Fruit fly (Drosophila melanogaster) whole organism, embryonic: ENCODE data around the gene BckdhA.

Source experiments
- Awh ChIP-seq: fragments of 200-800 bp; sonication (Bioruptor generic); IDR thresholded peaks from 2 replicates; pipeline ENCODE4, ENCODE4 v1.3.6; 2022; ENCODE audit warnings: missing biosample characterization, missing genetic modification characterization
- Bteb2 ChIP-seq: fragments of 200-800 bp; sonication (Bioruptor generic); optimal IDR thresholded peaks from 2 replicates; lab custom pipeline; 2016; ENCODE audit warnings: missing biosample characterization, missing genetic modification characterization
- CG10565 ChIP-seq: fragments of 200-800 bp; sonication (Bioruptor generic); optimal IDR thresholded peaks from 3 replicates; lab custom pipeline; 2016; ENCODE audit warnings: missing biosample characterization, mild to moderate bottlenecking, missing genetic modification characterization
- CG11093 ChIP-seq: fragments of 200-800 bp; sonication (Bioruptor generic); IDR thresholded peaks from 3 replicates; pipeline ENCODE4 v1.3.6; 2022; ENCODE audit warnings: missing biosample characterization, missing genetic modification characterization
- CG14965 ChIP-seq: fragments of 200-800 bp; sonication (Bioruptor generic); optimal IDR thresholded peaks from 2 replicates; lab custom pipeline; 2016; ENCODE audit warnings: missing biosample characterization, missing genetic modification characterization, borderline replicate concordance
- CG16813 ChIP-seq: fragments of 200-800 bp; sonication (Bioruptor generic); IDR thresholded peaks from 3 replicates; pipeline ENCODE4 v1.3.6; 2022; ENCODE audit warnings: missing biosample characterization, missing genetic modification characterization; ENCODE audit not compliant: partially characterized antibody
- CG17328 ChIP-seq: fragments of 200-800 bp; sonication (Bioruptor generic); IDR thresholded peaks from 2 replicates; pipeline ENCODE4 v1.3.6; 2022; ENCODE audit warnings: missing biosample characterization, missing genetic modification characterization
- CG17359 ChIP-seq: fragments of 200-800 bp; sonication (Bioruptor generic); optimal IDR thresholded peaks from 3 replicates; lab custom pipeline; 2018; ENCODE audit warnings: missing biosample characterization, mild to moderate bottlenecking, missing genetic modification characterization, moderate library complexity
- CG18476 ChIP-seq: fragments of 200-800 bp; sonication (Bioruptor generic); optimal IDR thresholded peaks from 2 replicates; lab custom pipeline; 2016; ENCODE audit warnings: missing biosample characterization, mild to moderate bottlenecking, missing genetic modification characterization
- CG2889 ChIP-seq: fragments of 200-800 bp; sonication (Bioruptor generic); IDR thresholded peaks from 3 replicates; pipeline ENCODE4 v1.3.6; 2022; ENCODE audit warnings: missing biosample characterization, missing genetic modification characterization
- CG3407 ChIP-seq: fragments of 200-800 bp; sonication (Bioruptor generic); optimal IDR thresholded peaks from 2 replicates; lab custom pipeline; 2018; ENCODE audit warnings: missing biosample characterization, mild to moderate bottlenecking, missing genetic modification characterization
- CG6654 ChIP-seq: fragments of 200-800 bp; sonication (Bioruptor generic); optimal IDR thresholded peaks from 2 replicates; lab custom pipeline; 2017; ENCODE audit warnings: missing biosample characterization, mild to moderate bottlenecking, missing genetic modification characterization
- CG6683 ChIP-seq: fragments of 200-800 bp; sonication (Bioruptor generic); optimal IDR thresholded peaks from 2 replicates; lab custom pipeline; 2017; ENCODE audit warnings: missing biosample characterization, mild to moderate bottlenecking, missing genetic modification characterization, missing genetic modification reagents
- CG7745 ChIP-seq: fragments of 200-800 bp; sonication (Bioruptor generic); optimal IDR thresholded peaks from 2 replicates; lab custom pipeline; 2018; ENCODE audit warnings: missing biosample characterization, mild to moderate bottlenecking, missing genetic modification characterization, moderate library complexity
- CG7786 ChIP-seq: fragments of 200-800 bp; sonication (Bioruptor generic); optimal IDR thresholded peaks from 2 replicates; lab custom pipeline; 2016; ENCODE audit warnings: missing biosample characterization, missing genetic modification characterization
- CG9876 ChIP-seq: fragments of 200-800 bp; sonication (Bioruptor generic); optimal IDR thresholded peaks from 2 replicates; lab custom pipeline; 2016; ENCODE audit warnings: missing biosample characterization, missing genetic modification characterization
- CrebB ChIP-seq: fragments of 200-800 bp; sonication (Bioruptor generic); optimal IDR thresholded peaks from 3 replicates; lab custom pipeline; 2018; ENCODE audit warnings: missing biosample characterization, mild to moderate bottlenecking, missing genetic modification characterization
- Dfd ChIP-seq, 2 experiments: fragments of >200 bp; optimal IDR thresholded peaks; 2 replicates each; lab custom pipeline; 2017; ENCODE audit warnings: missing biosample characterization in 2 of 2, missing genetic modification characterization in 2 of 2
- Doc2 ChIP-seq: fragments of 200-800 bp; sonication (Bioruptor generic); IDR thresholded peaks from 2 replicates; pipeline ENCODE4 v1.3.6; 2022; ENCODE audit warnings: missing biosample characterization, missing genetic modification characterization
- GATAe ChIP-seq: fragments of 200-800 bp; sonication (Bioruptor generic); conservative IDR thresholded peaks from 2 replicates; pipeline ENCODE4 v1.3.6; 2022; ENCODE audit warnings: missing biosample characterization, missing genetic modification characterization
- HLH4C ChIP-seq: fragments of 200-800 bp; sonication (Bioruptor generic); IDR thresholded peaks from 3 replicates; pipeline ENCODE4 v1.3.6; 2022; ENCODE audit warnings: missing biosample characterization, missing genetic modification characterization; ENCODE audit not compliant: partially characterized antibody
- Hand ChIP-seq: fragments of 200-800 bp; sonication (Bioruptor generic); optimal IDR thresholded peaks from 2 replicates; lab custom pipeline; 2017; ENCODE audit warnings: mild to moderate bottlenecking, missing biosample characterization, missing genetic modification reagents, missing genetic modification characterization
- HmgD ChIP-seq: fragments of 200-800 bp; sonication (Bioruptor generic); optimal IDR thresholded peaks from 3 replicates; lab custom pipeline; 2016; ENCODE audit warnings: missing biosample characterization, missing genetic modification characterization
- Hmr ChIP-seq: fragments of 200-800 bp; sonication (Bioruptor generic); optimal IDR thresholded peaks from 3 replicates; lab custom pipeline; 2017; ENCODE audit warnings: mild to moderate bottlenecking, missing biosample characterization, missing genetic modification reagents, missing genetic modification characterization
- Hr3 ChIP-seq: fragments of 200-800 bp; sonication (Bioruptor generic); optimal IDR thresholded peaks from 3 replicates; lab custom pipeline; 2016; ENCODE audit warnings: missing biosample characterization, missing genetic modification characterization
- MBD-R2 ChIP-seq: fragments of 200-800 bp; sonication (Bioruptor generic); IDR thresholded peaks from 2 replicates; pipeline ENCODE4 v1.3.6; 2022; ENCODE audit warnings: missing biosample characterization, missing genetic modification characterization
- Max ChIP-seq: fragments of 200-800 bp; sonication (Bioruptor generic); optimal IDR thresholded peaks from 2 replicates; lab custom pipeline; 2016; ENCODE audit warnings: missing biosample characterization, mild to moderate bottlenecking, missing genetic modification characterization
- Rx ChIP-seq: fragments of 200-800 bp; sonication (Bioruptor generic); IDR thresholded peaks from 2 replicates; pipeline ENCODE4 v1.3.6; 2022; ENCODE audit warnings: missing biosample characterization, missing genetic modification characterization
- Scr ChIP-seq: fragments of 200-800 bp; sonication (Bioruptor generic); IDR thresholded peaks from 2 replicates; pipeline ENCODE4 v1.3.6; 2022; ENCODE audit warnings: missing biosample characterization, missing genetic modification characterization; ENCODE audit not compliant: partially characterized antibody
- corto ChIP-seq: fragments of 200-800 bp; sonication (Bioruptor generic); optimal IDR thresholded peaks from 2 replicates; lab custom pipeline; 2016; ENCODE audit warnings: missing biosample characterization, mild to moderate bottlenecking, missing genetic modification characterization, moderate library complexity
- croc ChIP-seq: fragments of 200-800 bp; sonication (Bioruptor generic); conservative IDR thresholded peaks from 3 replicates; pipeline ENCODE4 v1.3.6; 2022; ENCODE audit warnings: missing biosample characterization, missing genetic modification characterization
- crol ChIP-seq: fragments of 200-800 bp; sonication (Bioruptor generic); IDR thresholded peaks from 2 replicates; pipeline ENCODE4 v1.3.6; 2022; ENCODE audit warnings: missing biosample characterization, missing genetic modification characterization
- disco-r ChIP-seq: fragments of 200-800 bp; sonication (Bioruptor generic); optimal IDR thresholded peaks from 2 replicates; lab custom pipeline; 2016; ENCODE audit warnings: missing biosample characterization, missing genetic modification characterization
- dm ChIP-seq: fragments of 200-800 bp; sonication (Bioruptor generic); optimal IDR thresholded peaks from 3 replicates; lab custom pipeline; 2016; ENCODE audit warnings: missing biosample characterization, missing genetic modification characterization
- gem ChIP-seq: fragments of 200-800 bp; sonication (Bioruptor generic); optimal IDR thresholded peaks from 2 replicates; lab custom pipeline; 2019; ENCODE audit warnings: missing biosample characterization, mild to moderate bottlenecking, missing genetic modification characterization, moderate library complexity
- grn ChIP-seq: fragments of 200-800 bp; sonication (Bioruptor generic); optimal IDR thresholded peaks from 3 replicates; lab custom pipeline; 2017; ENCODE audit warnings: missing biosample characterization, missing genetic modification characterization
- ham ChIP-seq: fragments of 200-800 bp; sonication (Bioruptor generic); IDR thresholded peaks from 2 replicates; pipeline ENCODE4 v1.3.6; 2022; ENCODE audit warnings: missing biosample characterization, missing genetic modification characterization
- lilli ChIP-seq: fragments of 200-800 bp; sonication (Bioruptor generic); optimal IDR thresholded peaks from 3 replicates; lab custom pipeline; 2016; ENCODE audit warnings: missing biosample characterization, missing genetic modification characterization
- lola ChIP-seq, 3 experiments: fragments of >200 bp in 2 of 3; fragments of 200-800 bp in 1 of 3; sonication (Bioruptor generic) in 1 of 3; optimal IDR thresholded peaks; 2 replicates each; lab custom pipeline; 2017 to 2019; ENCODE audit warnings: missing biosample characterization in 3 of 3, missing genetic modification characterization in 3 of 3, mild to moderate bottlenecking in 1 of 3, moderate library complexity in 1 of 3
- odd ChIP-seq: fragments of 200-800 bp; sonication (Bioruptor generic); optimal IDR thresholded peaks from 2 replicates; lab custom pipeline; 2017; ENCODE audit warnings: missing biosample characterization, mild to moderate bottlenecking, missing genetic modification characterization
- phol ChIP-seq: fragments of 200-800 bp; sonication (Bioruptor generic); optimal IDR thresholded peaks from 3 replicates; lab custom pipeline; 2018; ENCODE audit warnings: missing biosample characterization, mild to moderate bottlenecking, missing genetic modification characterization, moderate library complexity
- ranshi ChIP-seq: fragments of 200-800 bp; sonication (Bioruptor generic); IDR thresholded peaks from 2 replicates; pipeline ENCODE4 v1.3.6; 2022; ENCODE audit warnings: missing biosample characterization, missing genetic modification characterization
- rib ChIP-seq: fragments of 200-800 bp; sonication (Bioruptor generic); IDR thresholded peaks from 2 replicates; pipeline ENCODE4 v1.3.6; 2022; ENCODE audit warnings: missing biosample characterization, missing genetic modification characterization
- scrt ChIP-seq: fragments of 200-800 bp; sonication (Bioruptor generic); optimal IDR thresholded peaks from 2 replicates; lab custom pipeline; 2018; ENCODE audit warnings: missing biosample characterization, mild to moderate bottlenecking, missing genetic modification characterization, moderate library complexity
- tgo ChIP-seq: fragments of 200-800 bp; sonication (Bioruptor generic); IDR thresholded peaks from 3 replicates; pipeline ENCODE4 v1.3.6; 2022; ENCODE audit warnings: missing biosample characterization, missing genetic modification characterization
- tin ChIP-seq: fragments of 200-800 bp; sonication (Bioruptor generic); optimal IDR thresholded peaks from 3 replicates; lab custom pipeline; 2016; ENCODE audit warnings: missing biosample characterization, missing genetic modification characterization
- trh ChIP-seq: fragments of 200-800 bp; sonication (Bioruptor generic); optimal IDR thresholded peaks from 2 replicates; lab custom pipeline; 2016; ENCODE audit warnings: missing biosample characterization, missing genetic modification characterization
- tup ChIP-seq: fragments of 200-800 bp; sonication (Bioruptor generic); optimal IDR thresholded peaks from 2 replicates; lab custom pipeline; 2016; ENCODE audit warnings: missing biosample characterization, mild to moderate bottlenecking, missing genetic modification characterization, moderate library complexity
- unpg ChIP-seq: fragments of 200-800 bp; sonication (Bioruptor generic); optimal IDR thresholded peaks from 3 replicates; lab custom pipeline; 2018; ENCODE audit warnings: missing biosample characterization, mild to moderate bottlenecking, missing genetic modification characterization, moderate library complexity
- vvl ChIP-seq: fragments of 200-800 bp; sonication (Bioruptor generic); IDR thresholded peaks from 2 replicates; pipeline ENCODE4 v1.3.6; 2022; ENCODE audit warnings: missing biosample characterization, missing genetic modification characterization
- zf30C ChIP-seq: fragments of 200-800 bp; sonication (Bioruptor generic); optimal IDR thresholded peaks from 3 replicates; lab custom pipeline; 2018; ENCODE audit warnings: missing biosample characterization, mild to moderate bottlenecking, missing genetic modification characterization

Gene BckdhA

dm6 chr3R:9515860-9516344 is 39.7 kb upstream of the BckdhA start, which contains the start of the genes mRpL47, CG8176 and Kdm3 (continued):
- TF ChIP-seq tgo (GFP tag; lab: Robert Waterston, UW) (no peak), CrebB (peak; percentile 47), MBD-R2 (no peak), grn (GFP tag; lab: Kevin White, UChicago) (no peak), HmgD (GFP tag; lab: Kevin White, UChicago) (peak; percentile 97), CG17359 (tag; lab: Kevin White, UChicago) (no peak), HLH4C (GFP tag; lab: Robert Waterston, UW) (no peak), ham (no peak), Hmr (peak; percentile 86), dm (GFP tag; lab: Kevin White, UChicago) (peak; percentile 89), CG6683 (GFP tag; lab: Kevin White, UChicago) (no peak), Awh (GFP tag; lab: Robert Waterston, UW) (no peak), CG17328 (GFP tag; lab: Robert Waterston, UW) (no peak), CG18476 (GFP tag; lab: Kevin White, UChicago) (no peak), tin (peak; percentile 68), zf30C (GFP tag; lab: Kevin White, UChicago) (no peak), odd (GFP tag; lab: Kevin White, UChicago) (no peak), CG2889 (GFP tag; lab: Robert Waterston, UW) (no peak), CG7745 (tag; lab: Kevin White, UChicago) (peak; percentile 55), CG11093 (GFP tag; lab: Robert Waterston, UW) (no peak; the same call in 2 of the 3 replicates), lola (GFP tag; optimal IDR thresholded peaks at IDR 0.05; lab: Kevin White, UChicago) (peak in 1 of 3 experiments; percentile 19), croc (GFP tag; lab: Robert Waterston, UW) (no peak), scrt (GFP tag; lab: Kevin White, UChicago) (peak; percentile 42), vvl (GFP tag; lab: Robert Waterston, UW) (no peak), GATAe (GFP tag; lab: Robert Waterston, UW) (no peak), ranshi (no peak), CG14965 (GFP tag; lab: Kevin White, UChicago) (no peak), rib (GFP tag; lab: Robert Waterston, UW) (no peak), disco-r (GFP tag; lab: Kevin White, UChicago) (peak; percentile 15), Max (GFP tag; lab: Kevin White, UChicago) (peak; percentile 13), Rx (GFP tag; lab: Robert Waterston, UW) (no peak), lilli (GFP tag; lab: Kevin White, UChicago) (peak; percentile 85), crol (GFP tag; lab: Robert Waterston, UW) (no peak), trh (GFP tag; lab: Kevin White, UChicago) (no peak), Doc2 (GFP tag; lab: Robert Waterston, UW) (no peak), gem (tag; lab: Kevin White, UChicago) (no peak), Scr (no peak), Hand (GFP tag; lab: Kevin White, UChicago) (no peak), CG16813 (GFP tag; lab: Robert Waterston, UW) (no peak), corto (no peak), CG6654 (no peak), CG7786 (peak; percentile 72), CG9876 (GFP tag; lab: Kevin White, UChicago) (peak; percentile 86), Hr3 (peak; percentile 48), tup (GFP tag; lab: Kevin White, UChicago) (no peak), Dfd (GFP tag; optimal IDR thresholded peaks at IDR 0.05; lab: Kevin White, UChicago) (no peak), unpg (GFP tag; lab: Kevin White, UChicago) (peak; percentile 25), CG3407 (no peak), Bteb2 (GFP tag; lab: Kevin White, UChicago) (peak; percentile 61), phol (tag; lab: Kevin White, UChicago) (peak; percentile 87), CG10565 (GFP tag; lab: Kevin White, UChicago) (no peak)
